Worm (Caenorhabditis elegans) whole organism, early embryonic: Measurements from ENCODE around the gene B0198.3.

Experiments
- B0310.2 ChIP-seq: sonication (generic microtip); optimal IDR thresholded peaks from 2 replicates; lab custom pipeline; 2016; ENCODE audit warnings: mild to moderate bottlenecking, missing genetic modification characterization, missing compliant biosample characterization
- F13C5.2 ChIP-seq: sonication (generic microtip); optimal IDR thresholded peaks from 2 replicates; lab custom pipeline; 2017; ENCODE audit warnings: mild to moderate bottlenecking, missing genetic modification characterization, inconsistent platforms, missing compliant biosample characterization
- aly-1 ChIP-seq: sonication (generic microtip); optimal IDR thresholded peaks from 2 replicates; lab custom pipeline; 2016; ENCODE audit warnings: missing genetic modification characterization, missing compliant biosample characterization
- ama-1 ChIP-seq: fragments of 150-350 bp; optimal IDR thresholded peaks from 2 replicates; lab custom pipeline; 2014
- ceh-13 ChIP-seq: fragments of 200-800 bp; sonication (Bioruptor generic); optimal IDR thresholded peaks from 2 replicates; lab custom pipeline; 2018; ENCODE audit warnings: mild to moderate bottlenecking, missing genetic modification characterization, missing compliant biosample characterization
- ceh-36 ChIP-seq: sonication (generic microtip); optimal IDR thresholded peaks from 2 replicates; lab custom pipeline; 2016; ENCODE audit warnings: missing genetic modification characterization, inconsistent platforms, missing compliant biosample characterization
- hmbx-1 ChIP-seq: sonication (generic microtip); optimal IDR thresholded peaks from 2 replicates; lab custom pipeline; 2016; ENCODE audit warnings: mild to moderate bottlenecking, missing genetic modification characterization, missing compliant biosample characterization
- hnd-1 ChIP-seq: sonication (generic microtip); optimal IDR thresholded peaks from 2 replicates; lab custom pipeline; 2016; ENCODE audit warnings: missing genetic modification characterization, missing compliant biosample characterization
- pes-1 ChIP-seq: fragments of 200-800 bp; sonication (Bioruptor generic); IDR thresholded peaks from 2 replicates; pipeline ENCODE4 v1.3.6; 2022; ENCODE audit warnings: missing genetic modification reagents, missing genetic modification characterization, missing compliant biosample characterization
- scrt-1 ChIP-seq: fragments of 200-800 bp; sonication (Bioruptor generic); IDR thresholded peaks from 2 replicates; pipeline ENCODE4 v1.3.6; 2022; ENCODE audit warnings: missing genetic modification characterization, missing compliant biosample characterization
- sea-1 ChIP-seq: fragments of 200-800 bp; sonication (Bioruptor generic); conservative IDR thresholded peaks from 2 replicates; pipeline ENCODE4 v1.3.6; 2022; ENCODE audit warnings: missing genetic modification characterization, missing compliant biosample characterization
- tbx-11 ChIP-seq: fragments of 200-800 bp; sonication (Bioruptor generic); IDR thresholded peaks from 2 replicates; pipeline ENCODE4 v1.3.6; 2022; ENCODE audit warnings: missing genetic modification characterization, missing compliant biosample characterization
- tbx-37 ChIP-seq: fragments of 200-800 bp; sonication (Bioruptor generic); conservative IDR thresholded peaks from 2 replicates; pipeline ENCODE4 v1.3.6; 2022; ENCODE audit warnings: missing genetic modification reagents, missing genetic modification characterization, missing compliant biosample characterization
- tra-4 ChIP-seq: sonication (generic microtip); optimal IDR thresholded peaks from 2 replicates; lab custom pipeline; 2017; ENCODE audit warnings: missing genetic modification characterization, missing compliant biosample characterization

- TF ChIP-seq ama-1 (lab: Kevin White, UChicago) (no peak), sea-1 (GFP tag; lab: Robert Waterston, UW) (no peak), F13C5.2 (tag; lab: Kevin White, UChicago) (no peak), tbx-11 (GFP tag; lab: Robert Waterston, UW) (no peak), tbx-37 (GFP tag; lab: Robert Waterston, UW) (no peak), scrt-1 (no peak), B0310.2 (tag; lab: Kevin White, UChicago) (no peak), aly-1 (tag; lab: Kevin White, UChicago) (no peak), pes-1 (GFP tag; lab: Robert Waterston, UW) (no peak), hnd-1 (tag; lab: Kevin White, UChicago) (no peak), tra-4 (tag; lab: Kevin White, UChicago) (no peak), ceh-13 (GFP tag; lab: Kevin White, UChicago) (no peak), hmbx-1 (tag; lab: Kevin White, UChicago) (no peak), ceh-36 (tag; lab: Kevin White, UChicago) (no peak)
Measured at ce11 chrX:12025070-12025789, 31.6 kb downstream of the B0198.3 start, which contains the start of gene B0198.2.
